Fruit fly (Drosophila melanogaster) whole organism, embryonic: Measurements from ENCODE around the gene CG7806.

ENCODE experiments used
- Asciz ChIP-seq: fragments of 200-800 bp; sonication (Bioruptor generic); optimal IDR thresholded peaks from 2 replicates; lab custom pipeline; 2017; ENCODE audit warnings: missing biosample characterization, mild to moderate bottlenecking, missing genetic modification characterization, missing genetic modification reagents
- CG10462 ChIP-seq: fragments of 200-800 bp; sonication (Bioruptor generic); optimal IDR thresholded peaks from 2 replicates; lab custom pipeline; 2016; ENCODE audit warnings: missing biosample characterization, missing genetic modification characterization
- CG11398 ChIP-seq: fragments of 200-800 bp; sonication (Bioruptor generic); optimal IDR thresholded peaks from 2 replicates; lab custom pipeline; 2016; ENCODE audit warnings: missing biosample characterization, missing genetic modification characterization
- CG11504 ChIP-seq: fragments of 200-800 bp; sonication (Bioruptor generic); optimal IDR thresholded peaks from 3 replicates; lab custom pipeline; 2019; ENCODE audit warnings: missing biosample characterization, mild to moderate bottlenecking, missing genetic modification characterization, moderate library complexity
- CG12155 ChIP-seq: fragments of 200-800 bp; sonication (Bioruptor generic); optimal IDR thresholded peaks from 3 replicates; lab custom pipeline; 2016; ENCODE audit warnings: missing biosample characterization, missing genetic modification characterization
- CG15514 ChIP-seq: fragments of 200-800 bp; sonication (Bioruptor generic); optimal IDR thresholded peaks from 3 replicates; lab custom pipeline; 2017; ENCODE audit warnings: missing biosample characterization, missing genetic modification characterization, mild to moderate bottlenecking, moderate library complexity, missing genetic modification reagents
- CG1602 ChIP-seq: fragments of 200-800 bp; sonication (Bioruptor generic); optimal IDR thresholded peaks from 3 replicates; lab custom pipeline; 2016; ENCODE audit warnings: missing biosample characterization, missing genetic modification characterization
- CG17912 ChIP-seq: fragments of 200-800 bp; sonication (Bioruptor generic); optimal IDR thresholded peaks from 2 replicates; lab custom pipeline; 2018; ENCODE audit warnings: missing biosample characterization, mild to moderate bottlenecking, missing genetic modification characterization
- CG18476 ChIP-seq: fragments of 200-800 bp; sonication (Bioruptor generic); optimal IDR thresholded peaks from 2 replicates; lab custom pipeline; 2016; ENCODE audit warnings: missing biosample characterization, mild to moderate bottlenecking, missing genetic modification characterization
- CG5180 ChIP-seq: fragments of 200-800 bp; sonication (Bioruptor generic); optimal IDR thresholded peaks from 3 replicates; lab custom pipeline; 2017; ENCODE audit warnings: missing biosample characterization, missing genetic modification characterization, mild to moderate bottlenecking, moderate library complexity, missing genetic modification reagents
- CG6689 ChIP-seq: fragments of 200-800 bp; sonication (Bioruptor generic); IDR thresholded peaks from 2 replicates; pipeline ENCODE4 v1.3.6; 2022; ENCODE audit warnings: missing biosample characterization, missing genetic modification characterization
- CG6813 ChIP-seq: fragments of 200-800 bp; sonication (Bioruptor generic); optimal IDR thresholded peaks from 2 replicates; lab custom pipeline; 2017; ENCODE audit warnings: missing biosample characterization, missing genetic modification characterization, mild to moderate bottlenecking, moderate library complexity, missing genetic modification reagents
- CG7556 ChIP-seq: fragments of 200-800 bp; sonication (Bioruptor generic); optimal IDR thresholded peaks from 2 replicates; lab custom pipeline; 2017; ENCODE audit warnings: missing biosample characterization, mild to moderate bottlenecking, missing genetic modification characterization
- CG7786 ChIP-seq: fragments of 200-800 bp; sonication (Bioruptor generic); optimal IDR thresholded peaks from 2 replicates; lab custom pipeline; 2016; ENCODE audit warnings: missing biosample characterization, missing genetic modification characterization
- CG8944 ChIP-seq: fragments of 200-800 bp; sonication (Bioruptor generic); optimal IDR thresholded peaks from 3 replicates; lab custom pipeline; 2016; ENCODE audit warnings: missing biosample characterization, missing genetic modification characterization
- CG9437 ChIP-seq: fragments of 200-800 bp; sonication (Bioruptor generic); optimal IDR thresholded peaks from 2 replicates; lab custom pipeline; 2018; ENCODE audit warnings: missing biosample characterization, mild to moderate bottlenecking, missing genetic modification characterization
- CoRest ChIP-seq: fragments of 200-800 bp; sonication (Bioruptor generic); optimal IDR thresholded peaks from 3 replicates; lab custom pipeline; 2018; ENCODE audit warnings: missing biosample characterization, mild to moderate bottlenecking, missing genetic modification characterization, moderate library complexity
- D19A ChIP-seq: fragments of 200-800 bp; optimal IDR thresholded peaks from 3 replicates; lab custom pipeline; 2019; ENCODE audit warnings: missing biosample characterization, mild to moderate bottlenecking, missing genetic modification characterization, moderate library complexity
- Elba2 ChIP-seq: fragments of 200-800 bp; sonication (Bioruptor generic); optimal IDR thresholded peaks from 3 replicates; lab custom pipeline; 2016; ENCODE audit warnings: missing biosample characterization, missing genetic modification characterization
- Gug ChIP-seq: fragments of 200-800 bp; sonication (Bioruptor generic); IDR thresholded peaks from 4 replicates; pipeline ENCODE4 v1.3.6; 2022; ENCODE audit warnings: missing biosample characterization, missing genetic modification characterization
- HHEX ChIP-seq: fragments of 200-800 bp; sonication (Bioruptor generic); optimal IDR thresholded peaks from 3 replicates; lab custom pipeline; 2017; ENCODE audit warnings: missing biosample characterization, mild to moderate bottlenecking, missing genetic modification characterization, missing genetic modification reagents
- Lim3 ChIP-seq: fragments of 200-800 bp; sonication (Bioruptor generic); IDR thresholded peaks from 2 replicates; pipeline ENCODE4 v1.3.6; 2022; ENCODE audit warnings: missing biosample characterization, missing genetic modification characterization
- Meics ChIP-seq: fragments of 200-800 bp; sonication (Bioruptor generic); optimal IDR thresholded peaks from 2 replicates; lab custom pipeline; 2017; ENCODE audit warnings: missing biosample characterization, mild to moderate bottlenecking, missing genetic modification characterization
- NC2α ChIP-seq: fragments of 200-800 bp; sonication (Bioruptor generic); optimal IDR thresholded peaks from 2 replicates; lab custom pipeline; 2016; ENCODE audit warnings: missing biosample characterization, missing genetic modification characterization
- Neu2 ChIP-seq: fragments of 200-800 bp; sonication (Bioruptor generic); optimal IDR thresholded peaks from 3 replicates; lab custom pipeline; 2016; ENCODE audit warnings: missing biosample characterization, missing genetic modification characterization, borderline replicate concordance
- Oli ChIP-seq: fragments of 200-800 bp; sonication (Bioruptor generic); optimal IDR thresholded peaks from 2 replicates; lab custom pipeline; 2018; ENCODE audit warnings: missing biosample characterization, mild to moderate bottlenecking, missing genetic modification characterization, moderate library complexity
- Ravus ChIP-seq: fragments of 200-800 bp; sonication (Bioruptor generic); IDR thresholded peaks from 2 replicates; pipeline ENCODE4 v1.3.6; 2022; ENCODE audit warnings: missing biosample characterization, missing genetic modification characterization
- ato ChIP-seq: fragments of 200-800 bp; sonication (Bioruptor generic); IDR thresholded peaks from 2 replicates; pipeline ENCODE4 v1.3.6; 2022; ENCODE audit warnings: missing biosample characterization, missing genetic modification characterization; ENCODE audit not compliant: partially characterized antibody
- bbx ChIP-seq: fragments of 200-800 bp; sonication (Bioruptor generic); IDR thresholded peaks from 2 replicates; pipeline ENCODE4 v1.3.6; 2022; ENCODE audit warnings: missing biosample characterization, missing genetic modification characterization; ENCODE audit not compliant: partially characterized antibody
- corto ChIP-seq: fragments of 200-800 bp; sonication (Bioruptor generic); optimal IDR thresholded peaks from 2 replicates; lab custom pipeline; 2016; ENCODE audit warnings: missing biosample characterization, mild to moderate bottlenecking, missing genetic modification characterization, moderate library complexity
- crc ChIP-seq: fragments of 200-800 bp; sonication (Bioruptor generic); optimal IDR thresholded peaks from 2 replicates; lab custom pipeline; 2016; ENCODE audit warnings: missing biosample characterization, missing genetic modification characterization
- dan ChIP-seq: fragments of 200-800 bp; sonication (Bioruptor generic); IDR thresholded peaks from 2 replicates; pipeline ENCODE4 v1.3.6; 2022; ENCODE audit warnings: missing biosample characterization, missing genetic modification characterization
- dati ChIP-seq: fragments of 200-800 bp; sonication (Bioruptor generic); IDR thresholded peaks from 2 replicates; pipeline ENCODE4 v1.3.6; 2022; ENCODE audit warnings: missing biosample characterization, missing genetic modification characterization
- dysf ChIP-seq: fragments of 200-800 bp; sonication (Bioruptor generic); IDR thresholded peaks from 3 replicates; pipeline ENCODE4 v1.3.6; 2022; ENCODE audit warnings: missing biosample characterization, missing genetic modification characterization
- eve ChIP-seq, 2 experiments: fragments of >200 bp; optimal IDR thresholded peaks; 2 replicates each; lab custom pipeline; 2017; ENCODE audit warnings: missing biosample characterization in 2 of 2, missing genetic modification characterization in 2 of 2
- fd64A ChIP-seq: fragments of 200-800 bp; sonication (Bioruptor generic); optimal IDR thresholded peaks from 3 replicates; lab custom pipeline; 2018; ENCODE audit warnings: missing biosample characterization, mild to moderate bottlenecking, missing genetic modification characterization
- fd96Cb ChIP-seq: fragments of 200-800 bp; sonication (Bioruptor generic); optimal IDR thresholded peaks from 2 replicates; lab custom pipeline; 2018; ENCODE audit warnings: missing biosample characterization, mild to moderate bottlenecking, missing genetic modification characterization, moderate library complexity
- grn ChIP-seq: fragments of 200-800 bp; sonication (Bioruptor generic); optimal IDR thresholded peaks from 3 replicates; lab custom pipeline; 2017; ENCODE audit warnings: missing biosample characterization, missing genetic modification characterization
- org-1 ChIP-seq: fragments of 200-800 bp; sonication (Bioruptor generic); optimal IDR thresholded peaks from 2 replicates; lab custom pipeline; 2017; ENCODE audit warnings: missing biosample characterization, missing genetic modification characterization
- otp ChIP-seq: fragments of 200-800 bp; sonication (Bioruptor generic); IDR thresholded peaks from 3 replicates; pipeline ENCODE4, ENCODE4 v1.3.6; 2022; ENCODE audit warnings: missing biosample characterization, missing genetic modification characterization
- prd ChIP-seq, 3 experiments: fragments of >200 bp in 2 of 3; fragments of 200-800 bp in 1 of 3; sonication (Bioruptor generic) in 1 of 3; optimal IDR thresholded peaks in 2 of 3; IDR thresholded peaks in 1 of 3; 2 replicates in 2 of 3; 3 replicates in 1 of 3; pipeline versions ENCODE4 v1.3.6 to Lab custom; 2017 to 2022; ENCODE audit warnings: missing biosample characterization in 1 of 3, missing genetic modification characterization in 1 of 3
- sens ChIP-seq: fragments of 200-800 bp; sonication (Bioruptor generic); peaks from one replicate; lab custom pipeline; 2016; ENCODE audit warnings: missing biosample characterization, missing genetic modification characterization
- seq ChIP-seq: fragments of 200-800 bp; sonication (Bioruptor generic); IDR thresholded peaks from 2 replicates; pipeline ENCODE4 v1.3.6; 2022; ENCODE audit warnings: missing biosample characterization, missing genetic modification characterization
- shn ChIP-seq: fragments of 200-800 bp; sonication (Bioruptor generic); optimal IDR thresholded peaks from 3 replicates; lab custom pipeline; 2016; ENCODE audit warnings: missing biosample characterization, missing genetic modification characterization
- slbo ChIP-seq: fragments of 200-800 bp; sonication (Bioruptor generic); IDR thresholded peaks from 2 replicates; pipeline ENCODE4 v1.3.6; 2022; ENCODE audit warnings: missing biosample characterization, missing genetic modification characterization
- slou ChIP-seq: fragments of 200-800 bp; sonication (Bioruptor generic); optimal IDR thresholded peaks from 3 replicates; lab custom pipeline; 2016; ENCODE audit warnings: missing biosample characterization, missing genetic modification characterization
- slp2 ChIP-seq: fragments of 200-800 bp; sonication (Bioruptor generic); optimal IDR thresholded peaks from 2 replicates; lab custom pipeline; 2016; ENCODE audit warnings: missing biosample characterization, missing genetic modification characterization
- tio ChIP-seq: fragments of 200-800 bp; sonication (Bioruptor generic); optimal IDR thresholded peaks from 2 replicates; lab custom pipeline; 2017; ENCODE audit warnings: missing biosample characterization, missing genetic modification characterization, inconsistent platforms
- tup ChIP-seq: fragments of 200-800 bp; sonication (Bioruptor generic); optimal IDR thresholded peaks from 2 replicates; lab custom pipeline; 2016; ENCODE audit warnings: missing biosample characterization, mild to moderate bottlenecking, missing genetic modification characterization, moderate library complexity

CG7806 gene

dm6 chr2L:8279400-8280065 lies 31.7 kb upstream of the CG7806 start (continued):
- TF ChIP-seq D19A (peak; percentile 74), Neu2 (GFP tag; lab: Kevin White, UChicago) (no peak), ato (GFP tag; lab: Robert Waterston, UW) (no peak), CG5180 (GFP tag; lab: Kevin White, UChicago) (no peak), CG17912 (GFP tag; lab: Kevin White, UChicago) (no peak), fd64A (GFP tag; lab: Kevin White, UChicago) (peak; percentile 45), CG9437 (GFP tag; lab: Kevin White, UChicago) (peak; percentile 6), CG7556 (peak; percentile 63), Elba2 (GFP tag; lab: Kevin White, UChicago) (no peak), org-1 (GFP tag; lab: Kevin White, UChicago) (peak; percentile 52), corto (peak; percentile 94), CG7786 (peak; percentile 47), HHEX (GFP tag; lab: Kevin White, UChicago) (peak; percentile 49), slp2 (GFP tag; lab: Kevin White, UChicago) (peak; percentile 35), seq (GFP tag; lab: Robert Waterston, UW) (no peak), CG6689 (peak; percentile 64), prd (optimal IDR thresholded peaks at IDR 0.05; lab: Kevin White, UChicago) (no peak), prd (GFP tag; IDR thresholded peaks at IDR 0.05; lab: Robert Waterston, UW) (peak; percentile 82; the same call in 2 of the 3 replicates), fd96Cb (peak; percentile 69), Gug (GFP tag; lab: Robert Waterston, UW) (peak; percentile 46; the same call in 1 of the 4 replicates), CG12155 (GFP tag; lab: Kevin White, UChicago) (peak; percentile 48), CG6813 (GFP tag; lab: Kevin White, UChicago) (peak; percentile 60), grn (GFP tag; lab: Kevin White, UChicago) (peak; percentile 23), Ravus (no peak), dan (GFP tag; lab: Robert Waterston, UW) (peak; percentile 40; the same call in 1 of the 2 replicates), CG18476 (GFP tag; lab: Kevin White, UChicago) (peak; percentile 50), sens (GFP tag; lab: Kevin White, UChicago) (peak; percentile 98), crc (GFP tag; lab: Kevin White, UChicago) (peak; percentile 8), slbo (GFP tag; lab: Robert Waterston, UW) (peak; percentile 36), Meics (peak; percentile 4), Lim3 (no peak), CG10462 (GFP tag; lab: Kevin White, UChicago) (peak; percentile 51), eve (GFP tag; optimal IDR thresholded peaks at IDR 0.05; lab: Kevin White, UChicago) (peak in 1 of 2 experiments; percentile 58), CG11398 (GFP tag; lab: Kevin White, UChicago) (no peak), tup (GFP tag; lab: Kevin White, UChicago) (peak; percentile 41), CG1602 (GFP tag; lab: Kevin White, UChicago) (peak; percentile 57), CG11504 (tag; lab: Kevin White, UChicago) (peak; percentile 59), Oli (tag; lab: Kevin White, UChicago) (peak; percentile 71), NC2α (GFP tag; lab: Kevin White, UChicago) (peak; percentile 31), dysf (GFP tag; lab: Robert Waterston, UW) (peak; percentile 33; the same call in 1 of the 3 replicates), Asciz (GFP tag; lab: Kevin White, UChicago) (peak; percentile 58), CoRest (tag; lab: Kevin White, UChicago) (peak; percentile 56), dati (GFP tag; lab: Robert Waterston, UW) (peak; percentile 36; the same call in 1 of the 2 replicates), CG15514 (GFP tag; lab: Kevin White, UChicago) (no peak), otp (peak; percentile 80; the same call in 2 of the 3 replicates), slou (GFP tag; lab: Kevin White, UChicago) (no peak), bbx (no peak), CG8944 (peak; percentile 58), tio (GFP tag; lab: Kevin White, UChicago) (peak; percentile 61), shn (GFP tag; lab: Kevin White, UChicago) (no peak)
